Fruit fly (Drosophila melanogaster): ENCODE results near the gene CG10068.

- no peak for TF ChIP-seq CTCF (optimal IDR thresholded peaks at IDR 0.05)
- no peak for TF ChIP-seq CG8478 (optimal IDR thresholded peaks at IDR 0.05)
Observed at dm6 chr3R:7123073-7123572, 4.7 kb downstream of the CG10068 start.

Measured in S2 (cell line).